Worm (Caenorhabditis elegans): ENCODE results near the gene srh-243.

Gene srh-243

DNA sequence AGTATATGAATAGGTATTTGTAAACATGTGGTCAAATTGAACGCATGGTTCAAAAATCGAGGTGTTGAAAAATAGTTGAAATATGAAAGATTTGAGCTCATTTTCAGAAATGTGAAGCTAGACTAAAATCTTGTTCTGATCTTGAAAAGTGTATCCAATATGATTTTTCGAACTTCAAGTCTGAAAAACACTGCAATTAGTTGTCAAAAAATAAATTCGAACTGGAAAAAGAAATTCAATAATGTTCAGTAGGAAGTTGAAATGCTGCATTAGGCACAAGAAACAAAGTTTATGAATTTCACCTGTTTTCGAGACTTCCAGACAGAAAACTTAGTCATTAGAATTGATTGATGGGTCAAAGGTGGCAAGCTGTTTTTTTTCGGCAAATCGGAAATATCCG is 8.7 kb upstream of the srh-243 start, which contains the start of gene srh-270:
Gene srh-270 (minus strand): TSS at position 101 of the 400 bp plus-strand sequence.
- no peak for TF ChIP-seq snpc-4 (tag; optimal IDR thresholded peaks at IDR 0.05)
- TF ChIP-seq aha-1 (tag) = peak; percentile 2
- TF ChIP-seq unc-62 (GFP tag; optimal IDR thresholded peaks at IDR 0.05 in 1 of 2) = peak in 1 of 2 experiments; percentile 17
- no peak for TF ChIP-seq unc-62 (tag; optimal IDR thresholded peaks at IDR 0.05)

DNA sequence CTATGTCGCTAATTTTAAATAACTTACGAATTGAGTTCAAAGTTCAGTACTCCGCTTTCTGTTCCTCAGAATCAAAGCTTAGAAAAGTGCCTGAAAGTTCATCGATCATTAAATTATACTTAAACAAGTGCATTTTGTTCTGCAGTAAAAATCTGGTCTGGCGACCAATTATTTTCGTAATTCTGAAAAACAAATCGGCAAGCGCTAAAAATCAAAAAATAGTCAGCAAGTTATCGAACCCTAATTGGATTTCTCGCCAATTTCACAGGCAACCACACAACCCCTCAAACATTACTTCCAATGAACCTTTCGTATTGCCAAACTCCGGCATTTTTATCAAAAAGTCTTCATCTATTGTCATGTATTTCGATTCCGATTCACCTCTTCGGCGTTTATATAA is 7.2 kb upstream of the srh-243 start, which contains the start of gene srh-272:
Gene srh-272 (plus strand): TSS at position 301 of the 400 bp plus-strand sequence.
- TF ChIP-seq ceh-82 (tag; optimal IDR thresholded peaks at IDR 0.05) (no peak), unc-39 (tag; optimal IDR thresholded peaks at IDR 0.05) (no peak), madf-5 (GFP tag; IDR thresholded peaks at IDR 0.05) (no peak), sdz-12 (GFP tag; optimal IDR thresholded peaks at IDR 0.05) (no peak), dmd-6 (GFP tag; IDR thresholded peaks at IDR 0.05) (no peak), dmd-8 (GFP tag; IDR thresholded peaks at IDR 0.05) (no peak), F37D6.2 (tag; optimal IDR thresholded peaks at IDR 0.05) (no peak), ceh-62 (tag; optimal IDR thresholded peaks at IDR 0.05) (no peak)

DNA sequence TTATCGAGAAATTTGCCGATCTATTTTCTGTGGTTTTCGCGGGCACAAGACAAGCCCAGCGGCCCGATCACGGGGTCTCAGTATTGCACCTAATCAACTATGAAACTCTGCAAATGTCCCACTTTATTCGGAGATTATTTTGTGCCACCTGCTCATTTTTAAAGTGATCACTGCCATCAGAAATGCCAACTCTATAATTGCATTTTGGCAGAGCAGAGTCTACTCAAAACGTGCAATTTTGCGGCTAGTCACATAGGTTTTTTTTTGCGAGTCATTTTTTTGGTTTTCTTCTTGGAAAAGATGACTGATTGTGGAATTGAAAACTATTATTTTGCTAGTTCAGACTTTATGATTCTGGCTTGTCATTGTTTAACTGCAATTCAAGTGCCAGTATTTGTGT is 5.3 kb upstream of the srh-243 start, which contains the start of gene srh-240:
Gene srh-240 (plus strand): TSS at position 301 of the 400 bp plus-strand sequence.
- TF ChIP-seq egl-43 (GFP tag; IDR thresholded peaks at IDR 0.05) (no peak), R02D3.7 (tag; optimal IDR thresholded peaks at IDR 0.05) (no peak), unc-130 (GFP tag; optimal IDR thresholded peaks at IDR 0.05) (no peak), ces-1 (GFP tag; optimal IDR thresholded peaks at IDR 0.05) (no peak), skn-1 (tag; optimal IDR thresholded peaks at IDR 0.05) (no peak), lsy-2 (tag; optimal IDR thresholded peaks at IDR 0.05) (no peak), pha-4 (GFP tag; IDR thresholded peaks at IDR 0.05) (no peak), pha-4 (tag; optimal IDR thresholded peaks at IDR 0.05) (no peak), set-16 (GFP tag; IDR thresholded peaks at IDR 0.05) (no peak), nhr-77 (tag; optimal IDR thresholded peaks at IDR 0.05) (no peak), php-3 (GFP tag; IDR thresholded peaks at IDR 0.05) (no peak), nhr-111 (GFP tag; optimal IDR thresholded peaks at IDR 0.05) (no peak), sdz-12 (GFP tag; optimal IDR thresholded peaks at IDR 0.05) (no peak), vab-7 (GFP tag; IDR thresholded peaks at IDR 0.05) (no peak), fkh-10 (GFP tag; optimal IDR thresholded peaks at IDR 0.05) (no peak), mes-2 (tag; optimal IDR thresholded peaks at IDR 0.05; ENCODE audit: poor library complexity, severe bottlenecking) (no peak), gei-8 (GFP tag; optimal IDR thresholded peaks at IDR 0.05) (no peak)

DNA sequence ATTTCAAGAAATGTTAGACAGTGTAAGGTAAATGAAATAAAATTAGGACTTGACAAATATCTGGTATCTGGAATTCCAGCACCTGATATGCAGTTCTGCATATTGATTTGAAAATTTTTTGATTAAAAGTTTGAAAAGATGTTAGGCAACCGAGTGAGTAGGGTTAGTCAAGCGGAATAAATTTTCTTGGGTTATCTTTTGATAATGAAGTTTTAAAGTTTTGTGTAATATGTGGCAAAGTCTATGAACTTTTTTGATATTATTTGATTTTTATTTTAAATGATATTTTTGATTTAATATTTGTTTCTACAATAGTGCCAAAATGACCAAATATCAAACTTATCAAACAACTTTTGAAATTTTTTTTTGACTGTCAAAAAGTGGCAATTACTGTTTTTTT is 724 bp upstream of the srh-243 start, which contains the start of gene srh-241:
Gene srh-241 (minus strand): TSS at position 101 of the 400 bp plus-strand sequence.
- no peak for TF ChIP-seq madf-9 (GFP tag; conservative IDR thresholded peaks at IDR 0.05)
- no peak for TF ChIP-seq spr-3 (GFP tag; optimal IDR thresholded peaks at IDR 0.05)
- no peak for TF ChIP-seq ceh-62 (tag; optimal IDR thresholded peaks at IDR 0.05)
- TF ChIP-seq Y105C5A.15 (GFP tag; IDR thresholded peaks at IDR 0.05) = no peak

DNA sequence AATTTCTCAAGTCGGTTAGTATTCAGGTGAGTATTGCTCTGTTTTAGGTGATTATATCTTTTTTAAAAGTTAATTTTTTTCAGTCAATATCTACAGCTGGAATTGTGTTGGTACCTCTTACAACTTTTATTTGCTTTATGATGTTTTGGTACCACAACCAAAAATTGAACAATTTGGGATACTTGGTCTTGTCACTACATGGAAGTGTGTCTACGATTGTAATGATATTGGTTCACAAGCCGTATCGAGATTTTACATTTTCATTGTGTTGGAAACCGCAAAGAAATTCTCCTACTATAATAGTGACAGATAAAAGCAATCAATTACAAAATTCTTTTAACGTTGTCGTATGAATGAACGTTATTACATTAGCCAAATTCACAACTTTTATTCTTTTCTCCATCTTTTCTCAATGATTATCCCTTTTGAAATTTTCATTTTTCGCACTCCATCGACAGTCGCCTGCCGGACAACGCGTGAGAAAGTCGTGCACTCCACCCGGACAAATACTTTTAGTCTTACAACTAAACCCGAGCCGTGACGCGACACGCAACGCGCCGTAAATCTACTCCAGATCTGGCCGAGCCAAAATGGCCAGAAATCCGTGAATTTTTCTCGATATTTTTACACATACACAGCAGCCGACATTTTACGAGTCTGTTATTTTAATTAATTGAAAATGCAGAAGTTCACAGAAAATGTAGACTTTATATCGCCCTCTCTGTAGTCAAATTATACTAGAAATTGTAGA is 1.7 kb downstream of the srh-243 start:
- no peak for TF ChIP-seq lin-39 (tag; optimal IDR thresholded peaks at IDR 0.05)
- no peak for TF ChIP-seq Y48G9A.11 (GFP tag; IDR thresholded peaks at IDR 0.05)
- TF ChIP-seq lin-13 (GFP tag; optimal IDR thresholded peaks at IDR 0.05) = no peak
- TF ChIP-seq mxl-3 (GFP tag; optimal IDR thresholded peaks at IDR 0.05) = no peak
- no peak for TF ChIP-seq arid-1 (GFP tag; conservative IDR thresholded peaks at IDR 0.05)
- no peak for TF ChIP-seq ceh-82 (tag; optimal IDR thresholded peaks at IDR 0.05)
- no peak for TF ChIP-seq fkh-10 (GFP tag; optimal IDR thresholded peaks at IDR 0.05)
- no peak for TF ChIP-seq lir-3 (tag; optimal IDR thresholded peaks at IDR 0.05)
- TF ChIP-seq hlh-11 (tag; optimal IDR thresholded peaks at IDR 0.05) = peak; percentile 30
- no peak for TF ChIP-seq hlh-30 (tag; optimal IDR thresholded peaks at IDR 0.05; ENCODE audit: insufficient read depth)
- no peak for TF ChIP-seq nhr-10 (tag; optimal IDR thresholded peaks at IDR 0.05)
- no peak for TF ChIP-seq zag-1 (tag; optimal IDR thresholded peaks at IDR 0.05)
- TF ChIP-seq dve-1 (tag; optimal IDR thresholded peaks at IDR 0.05; ENCODE audit: insufficient read depth) = no peak
- no peak for TF ChIP-seq daf-12 (tag; optimal IDR thresholded peaks at IDR 0.05)
- no peak for TF ChIP-seq unc-130 (GFP tag; optimal IDR thresholded peaks at IDR 0.05)
- TF ChIP-seq ces-1 (GFP tag; optimal IDR thresholded peaks at IDR 0.05) = no peak
- TF ChIP-seq spr-3 (GFP tag; optimal IDR thresholded peaks at IDR 0.05) = no peak
- no peak for TF ChIP-seq attf-4 (tag; optimal IDR thresholded peaks at IDR 0.05)
- TF ChIP-seq dmd-8 (GFP tag; IDR thresholded peaks at IDR 0.05) = peak; percentile 52; the same call in 1 of the 2 replicates

All from whole organism, L4 larva.